Fruit fly (Drosophila melanogaster): ENCODE results near the gene CG7557.

Gene CG7557

DNA sequence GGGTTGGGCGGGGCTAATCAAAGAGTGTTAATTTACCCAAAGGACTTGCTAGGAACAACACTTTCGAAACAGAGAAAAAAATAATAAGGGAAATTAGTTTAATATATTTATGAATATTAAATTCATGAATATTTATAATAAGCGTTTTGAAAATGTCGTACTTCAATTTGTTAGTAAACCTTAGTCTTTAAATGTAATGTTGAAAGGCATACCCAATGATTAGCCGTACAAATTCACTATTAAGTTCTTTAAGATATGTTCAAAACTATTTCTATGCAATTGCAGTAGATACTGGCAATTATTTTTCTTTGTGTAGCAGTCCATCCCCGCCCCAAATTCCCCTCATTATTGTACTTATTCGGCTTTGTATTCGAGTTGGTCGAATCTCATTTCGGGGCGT, 34.5 kb upstream of the CG7557 start:
- TF ChIP-seq Dif (GFP tag; optimal IDR thresholded peaks at IDR 0.05; ENCODE audit: partially characterized antibody) (no peak), Hr83 (GFP tag; optimal IDR thresholded peaks at IDR 0.05; ENCODE audit: poor library complexity, severe bottlenecking) (no peak), HLH106 (tag; optimal IDR thresholded peaks at IDR 0.05) (no peak), OdsH (GFP tag; optimal IDR thresholded peaks at IDR 0.05) (no peak), dl (GFP tag; optimal IDR thresholded peaks at IDR 0.05; ENCODE audit: insufficient read depth in 1 of 2, partially characterized antibody in 2 of 2) (no peak), h (GFP tag; optimal IDR thresholded peaks at IDR 0.05) (no peak), fru (GFP tag; optimal IDR thresholded peaks at IDR 0.05) (no peak), Jra (GFP tag; optimal IDR thresholded peaks at IDR 0.05) (no peak), CG32264 (GFP tag; optimal IDR thresholded peaks at IDR 0.05) (no peak), CrebA (GFP tag; optimal IDR thresholded peaks at IDR 0.05; ENCODE audit: borderline replicate concordance) (no peak), Vsx2 (GFP tag; optimal IDR thresholded peaks at IDR 0.05; ENCODE audit: partially characterized antibody) (no peak), usp (GFP tag; optimal IDR thresholded peaks at IDR 0.05) (no peak), dmrt93B (GFP tag; optimal IDR thresholded peaks at IDR 0.05) (no peak), Dfd (GFP tag; optimal IDR thresholded peaks at IDR 0.05) (no peak), brk (GFP tag; optimal IDR thresholded peaks at IDR 0.05) (no peak), Hnf4 (GFP tag; optimal IDR thresholded peaks at IDR 0.05) (no peak), tai (GFP tag; optimal IDR thresholded peaks at IDR 0.05) (no peak), sage (GFP tag; optimal IDR thresholded peaks at IDR 0.05) (no peak), jim (GFP tag; optimal IDR thresholded peaks at IDR 0.05) (no peak), dsf (GFP tag; optimal IDR thresholded peaks at IDR 0.05; ENCODE audit: borderline replicate concordance) (no peak)

DNA sequence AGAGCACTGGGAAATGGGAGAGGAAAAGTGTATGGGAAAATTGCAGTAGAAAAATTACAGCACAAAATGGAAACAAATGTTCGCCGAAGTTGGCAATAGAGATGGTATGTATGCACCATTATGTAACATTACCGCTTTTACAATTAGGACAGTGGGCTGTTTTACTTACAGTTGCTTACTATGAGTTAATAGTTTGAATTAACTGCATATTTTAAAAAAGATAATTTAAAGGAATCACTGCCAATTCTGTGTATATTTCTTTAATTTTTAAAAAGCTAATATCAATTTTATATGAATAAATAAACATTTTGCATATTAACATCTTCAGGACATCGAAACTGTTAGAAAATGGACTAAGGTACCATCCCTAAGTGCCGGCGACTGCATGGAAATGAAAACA, 31.3 kb upstream of the CG7557 start:
- TF ChIP-seq h (GFP tag; optimal IDR thresholded peaks at IDR 0.05) (no peak), fru (GFP tag; optimal IDR thresholded peaks at IDR 0.05) (no peak), Hr78 (GFP tag; optimal IDR thresholded peaks at IDR 0.05) (no peak), lola (GFP tag; optimal IDR thresholded peaks at IDR 0.05) (no peak), CG9705 (GFP tag; optimal IDR thresholded peaks at IDR 0.05) (no peak), dsf (GFP tag; optimal IDR thresholded peaks at IDR 0.05; ENCODE audit: borderline replicate concordance) (no peak), Jra (GFP tag; optimal IDR thresholded peaks at IDR 0.05) (no peak), dl (GFP tag; optimal IDR thresholded peaks at IDR 0.05; ENCODE audit: insufficient read depth in 1 of 2, partially characterized antibody in 2 of 2) (no peak), sage (GFP tag; optimal IDR thresholded peaks at IDR 0.05) (no peak), Myc (optimal IDR thresholded peaks at IDR 0.05) (no peak), CrebA (GFP tag; optimal IDR thresholded peaks at IDR 0.05; ENCODE audit: borderline replicate concordance) (no peak), dmrt93B (GFP tag; optimal IDR thresholded peaks at IDR 0.05) (no peak)

- TF ChIP-seq foxo (GFP tag; optimal IDR thresholded peaks at IDR 0.05) (peak in 1 of 2 experiments; percentile 55), woc (GFP tag; optimal IDR thresholded peaks at IDR 0.05) (peak; percentile 17), ey (GFP tag; optimal IDR thresholded peaks at IDR 0.05) (peak; percentile 35), Rel (GFP tag; optimal IDR thresholded peaks at IDR 0.05) (no peak), Rel (tag; optimal IDR thresholded peaks at IDR 0.05) (no peak), Sp1 (GFP tag; optimal IDR thresholded peaks at IDR 0.05) (peak; percentile 15), br (GFP tag; optimal IDR thresholded peaks at IDR 0.05) (peak; percentile 16), HLH106 (tag; optimal IDR thresholded peaks at IDR 0.05) (peak; percentile 3), Abd-B (GFP tag; optimal IDR thresholded peaks at IDR 0.05) (no peak), fru (GFP tag; optimal IDR thresholded peaks at IDR 0.05) (peak; percentile 48), brk (GFP tag; optimal IDR thresholded peaks at IDR 0.05) (no peak), rgr (GFP tag; optimal IDR thresholded peaks at IDR 0.05) (peak; percentile 24), OdsH (GFP tag; optimal IDR thresholded peaks at IDR 0.05) (peak; percentile 9), CG9705 (GFP tag; optimal IDR thresholded peaks at IDR 0.05) (no peak), Hr83 (GFP tag; optimal IDR thresholded peaks at IDR 0.05; ENCODE audit: poor library complexity, severe bottlenecking) (no peak), h (GFP tag; optimal IDR thresholded peaks at IDR 0.05) (peak; percentile 32), psq (GFP tag; optimal IDR thresholded peaks at IDR 0.05) (peak; percentile 6)
These were observed 30.5 kb upstream of the CG7557 start for dm6 chr3L:11414453-11414852.

DNA sequence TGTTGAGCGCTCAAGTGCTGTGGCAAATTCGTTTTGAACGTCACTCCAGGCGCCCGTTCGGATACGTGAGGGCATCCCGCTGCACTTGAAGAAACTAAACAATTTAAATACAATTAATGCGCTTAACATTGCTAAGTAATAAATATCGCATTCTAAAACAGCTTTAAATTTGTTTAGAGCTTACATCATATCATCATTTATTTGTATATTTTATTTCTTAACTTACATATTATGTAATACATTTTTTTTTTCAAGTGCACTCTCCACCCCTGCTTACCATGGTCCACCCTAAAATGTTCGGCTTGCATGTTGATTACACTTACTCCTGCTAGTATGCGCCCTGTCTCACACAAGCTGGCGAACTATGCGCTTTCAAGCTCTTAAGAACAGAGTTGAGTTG, 29.6 kb upstream of the CG7557 start:
- no peak for TF ChIP-seq Dif (GFP tag; optimal IDR thresholded peaks at IDR 0.05; ENCODE audit: partially characterized antibody)
- no peak for TF ChIP-seq sage (GFP tag; optimal IDR thresholded peaks at IDR 0.05)
- no peak for TF ChIP-seq Hr83 (GFP tag; optimal IDR thresholded peaks at IDR 0.05; ENCODE audit: poor library complexity, severe bottlenecking)
- TF ChIP-seq br (GFP tag; optimal IDR thresholded peaks at IDR 0.05), result peak; percentile 37
- TF ChIP-seq GATAd (GFP tag; optimal IDR thresholded peaks at IDR 0.05), result no peak
- TF ChIP-seq Jra (GFP tag; optimal IDR thresholded peaks at IDR 0.05), result no peak
- TF ChIP-seq usp (GFP tag; optimal IDR thresholded peaks at IDR 0.05), result no peak
- peak in 1 of 2 experiments; percentile 81 for TF ChIP-seq foxo (GFP tag; optimal IDR thresholded peaks at IDR 0.05)
- no peak for TF ChIP-seq pan (optimal IDR thresholded peaks at IDR 0.05)
- peak; percentile 60 for TF ChIP-seq HLH106 (tag; optimal IDR thresholded peaks at IDR 0.05)
- TF ChIP-seq Sp1 (GFP tag; optimal IDR thresholded peaks at IDR 0.05), result peak; percentile 71
- peak; percentile 81 for TF ChIP-seq h (GFP tag; optimal IDR thresholded peaks at IDR 0.05)
- TF ChIP-seq psq (GFP tag; optimal IDR thresholded peaks at IDR 0.05), result peak; percentile 65
- TF ChIP-seq CG9705 (GFP tag; optimal IDR thresholded peaks at IDR 0.05), result peak; percentile 31
- TF ChIP-seq N (GFP tag; optimal IDR thresholded peaks at IDR 0.05), result no peak
- no peak for TF ChIP-seq Mio (GFP tag; optimal IDR thresholded peaks at IDR 0.05)
- TF ChIP-seq Hr78 (GFP tag; optimal IDR thresholded peaks at IDR 0.05), result no peak
- peak; percentile 66 for TF ChIP-seq OdsH (GFP tag; optimal IDR thresholded peaks at IDR 0.05)
- no peak for TF ChIP-seq Dfd (GFP tag; optimal IDR thresholded peaks at IDR 0.05)
- TF ChIP-seq sv (GFP tag; optimal IDR thresholded peaks at IDR 0.05), result peak; percentile 53
- TF ChIP-seq ey (GFP tag; optimal IDR thresholded peaks at IDR 0.05), result peak; percentile 66
- TF ChIP-seq brk (GFP tag; optimal IDR thresholded peaks at IDR 0.05), result peak; percentile 61
- no peak for TF ChIP-seq Vsx2 (GFP tag; optimal IDR thresholded peaks at IDR 0.05; ENCODE audit: partially characterized antibody)
- no peak for TF ChIP-seq dsf (GFP tag; optimal IDR thresholded peaks at IDR 0.05; ENCODE audit: borderline replicate concordance)
- TF ChIP-seq Myc (optimal IDR thresholded peaks at IDR 0.05), result no peak
- TF ChIP-seq dl (GFP tag; optimal IDR thresholded peaks at IDR 0.05; ENCODE audit: insufficient read depth in 1 of 2, partially characterized antibody in 2 of 2), result no peak
- no peak for TF ChIP-seq jim (GFP tag; optimal IDR thresholded peaks at IDR 0.05)
- TF ChIP-seq dmrt93B (GFP tag; optimal IDR thresholded peaks at IDR 0.05), result peak; percentile 29
- TF ChIP-seq tai (GFP tag; optimal IDR thresholded peaks at IDR 0.05), result no peak
- no peak for TF ChIP-seq CrebA (GFP tag; optimal IDR thresholded peaks at IDR 0.05; ENCODE audit: borderline replicate concordance)

Data from whole organism, wandering third instar larva.